Fruit fly (Drosophila melanogaster): ENCODE data around the gene Ipp.

- TF ChIP-seq Snoo (tag; optimal IDR thresholded peaks at IDR 0.05) (no peak), D1 (tag; optimal IDR thresholded peaks at IDR 0.05) (no peak), Ets98B (GFP tag; IDR thresholded peaks at IDR 0.05) (no peak), gl (tag; optimal IDR thresholded peaks at IDR 0.05) (peak; percentile 52), CG32121 (GFP tag; IDR thresholded peaks at IDR 0.05) (no peak)
Measured at dm6 chr3R:13988923-13989436, 30.4 kb downstream of the Ipp start.

All from whole organism, pupa.